Worm (Caenorhabditis elegans): ENCODE measurements around the gene F26A1.9.

- TF ChIP-seq pqm-1 (tag; optimal IDR thresholded peaks at IDR 0.05) (no peak), ets-4 (tag; optimal IDR thresholded peaks at IDR 0.05) (no peak), odd-2 (tag; optimal IDR thresholded peaks at IDR 0.05) (no peak)
These were observed 14.6 kb downstream of the F26A1.9 start, which contains the start of gene arl-6 for ce11 chrIII:4814730-4815129.
